Fruit fly (Drosophila melanogaster): ENCODE results near the gene BicD.
A peak's percentile ranks its signal among the peaks of the same experiment; 100 is the strongest.

Gene BicD

DNA sequence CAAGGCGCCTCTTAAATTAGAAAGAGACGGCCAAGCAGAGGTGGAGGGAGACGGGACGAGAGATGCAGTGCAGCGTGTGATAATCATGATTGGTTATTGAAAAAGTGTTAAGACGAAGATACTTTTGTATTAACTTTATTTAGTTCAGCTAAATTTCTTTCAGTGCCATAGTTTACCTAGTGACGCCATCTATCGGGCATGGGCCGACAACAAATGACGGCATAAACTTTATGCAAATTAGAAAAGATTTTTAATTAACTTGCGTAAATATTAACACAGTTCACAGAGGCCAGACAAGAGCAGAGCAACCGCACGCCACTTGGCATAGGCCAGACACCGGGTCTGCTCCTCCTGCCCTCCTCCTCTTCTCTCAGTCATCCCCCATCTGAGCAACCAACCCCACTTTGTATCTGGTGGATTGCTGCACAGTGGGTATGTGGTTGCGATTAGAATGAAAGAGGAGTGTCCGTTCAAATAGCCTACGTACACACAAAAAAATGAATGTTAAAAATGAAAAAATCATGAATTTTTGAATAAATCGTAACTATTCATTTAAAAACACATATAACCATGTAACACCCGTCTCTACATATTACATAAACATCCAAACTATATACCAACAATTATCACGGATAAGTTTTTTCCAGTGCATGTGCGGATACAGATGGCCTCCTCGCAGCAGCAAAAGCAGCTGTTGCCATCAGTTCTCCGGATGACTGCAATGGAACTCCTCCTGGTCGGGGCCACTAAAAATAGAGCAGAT lies 6.9 kb downstream of the BicD start (continued):
- peak; percentile 84 for TF ChIP-seq Hsf (GFP tag; optimal IDR thresholded peaks at IDR 0.05)
- no peak for TF ChIP-seq sc (optimal IDR thresholded peaks at IDR 0.05)
- TF ChIP-seq sc (GFP tag; optimal IDR thresholded peaks at IDR 0.05): peak; percentile 73
- TF ChIP-seq kay (GFP tag; optimal IDR thresholded peaks at IDR 0.05): peak; percentile 63
- no peak for TF ChIP-seq onecut (GFP tag; IDR thresholded peaks at IDR 0.05)
- 0 out of 2 replicates have a peak, but pooled peaks have one; percentile 17 for TF ChIP-seq gt (GFP tag; IDR thresholded peaks at IDR 0.05)
- peak; percentile 71 for TF ChIP-seq CG30431 (GFP tag; optimal IDR thresholded peaks at IDR 0.05)
- TF ChIP-seq fu2 (GFP tag; optimal IDR thresholded peaks at IDR 0.05): peak; percentile 61
- TF ChIP-seq chn (GFP tag; optimal IDR thresholded peaks at IDR 0.05): peak; percentile 60
- no peak for TF ChIP-seq Neu2 (GFP tag; optimal IDR thresholded peaks at IDR 0.05; ENCODE audit: borderline replicate concordance)
- peak; percentile 66; the same call in 1 of the 2 replicates for TF ChIP-seq bowl (GFP tag; IDR thresholded peaks at IDR 0.05)
- peak; percentile 73 for TF ChIP-seq CG10209 (GFP tag; optimal IDR thresholded peaks at IDR 0.05)
- TF ChIP-seq ftz-f1 (GFP tag; optimal IDR thresholded peaks at IDR 0.05): no peak
- peak; percentile 65 for TF ChIP-seq CG12071 (GFP tag; optimal IDR thresholded peaks at IDR 0.05)
- peak; percentile 86 for TF ChIP-seq PHDP (tag; optimal IDR thresholded peaks at IDR 0.05)
- TF ChIP-seq CG31388 (GFP tag; optimal IDR thresholded peaks at IDR 0.05): peak; percentile 55
- no peak for TF ChIP-seq insv (GFP tag; optimal IDR thresholded peaks at IDR 0.05)
- peak; percentile 71 for TF ChIP-seq CG12299 (tag; optimal IDR thresholded peaks at IDR 0.05)
- peak; percentile 65 for TF ChIP-seq B-H1 (GFP tag; IDR thresholded peaks at IDR 0.05)
- peak; percentile 62 for TF ChIP-seq eyg (GFP tag; optimal IDR thresholded peaks at IDR 0.05)
- peak; percentile 61; the same call in 2 of the 3 replicates for TF ChIP-seq CG2889 (GFP tag; IDR thresholded peaks at IDR 0.05)
- TF ChIP-seq CG8290 (GFP tag; optimal IDR thresholded peaks at IDR 0.05): peak; percentile 11
- peak in 1 of 2 experiments; percentile 67 for TF ChIP-seq CG8290 (tag; optimal IDR thresholded peaks at IDR 0.05)
- TF ChIP-seq TFAM (GFP tag; optimal IDR thresholded peaks at IDR 0.05): peak; percentile 4
- peak; percentile 76 for TF ChIP-seq NK7.1 (GFP tag; optimal IDR thresholded peaks at IDR 0.05)
- TF ChIP-seq CG14667 (GFP tag; IDR thresholded peaks at IDR 0.05): peak; percentile 69; the same call in 1 of the 2 replicates
- peak; percentile 90 for TF ChIP-seq dmrt99B (tag; optimal IDR thresholded peaks at IDR 0.05)
- TF ChIP-seq grau (tag; optimal IDR thresholded peaks at IDR 0.05): peak; percentile 82
- TF ChIP-seq sob (GFP tag; IDR thresholded peaks at IDR 0.05): peak; percentile 81

DNA sequence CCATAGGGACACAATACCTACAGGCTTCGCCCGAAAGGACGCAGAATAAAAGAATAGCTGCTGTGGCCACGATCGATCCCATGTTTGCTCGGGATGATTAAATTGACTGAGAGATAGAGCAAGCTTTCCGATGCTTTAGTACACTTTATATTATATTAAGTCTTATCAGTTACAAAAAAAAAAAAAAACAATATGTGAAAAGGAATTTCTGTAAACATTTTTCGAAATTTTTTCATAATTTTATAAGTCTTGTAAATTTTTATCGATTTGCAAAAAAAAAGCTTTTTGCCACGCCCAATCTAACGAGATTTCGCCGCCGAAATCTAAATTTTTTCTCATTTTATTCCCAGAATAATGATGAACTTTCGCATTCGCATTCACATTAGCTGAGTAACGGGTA lies 15.1 kb downstream of the BicD start, which contains the start of gene CG18563:
Gene CG18563, minus strand, starts transcription at position 101 of the 400 bp plus-strand sequence.
- TF ChIP-seq BEAF-32 (GFP tag; optimal IDR thresholded peaks at IDR 0.05) (no peak), unc-4 (GFP tag; IDR thresholded peaks at IDR 0.05; ENCODE audit: partially characterized antibody) (no peak)

DNA sequence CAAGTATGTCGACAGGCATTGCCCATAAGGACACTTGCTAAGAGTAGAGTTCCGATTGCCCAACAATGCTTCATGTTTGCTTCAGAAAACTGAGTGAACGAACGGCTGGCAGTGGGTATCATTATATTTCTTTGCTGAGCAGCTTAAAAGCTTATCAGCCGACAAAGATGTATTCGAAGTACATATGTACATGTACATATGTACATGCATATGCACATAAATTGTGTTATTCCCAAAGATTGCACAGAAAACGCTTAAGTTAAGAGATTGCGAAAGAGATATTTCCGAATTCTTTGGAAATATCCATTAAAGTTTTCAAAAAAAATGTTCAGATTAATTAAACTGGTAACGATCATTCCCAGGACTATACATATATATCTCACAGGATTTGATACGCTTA lies 17.2 kb downstream of the BicD start, which contains the start of gene SPH93:
Gene SPH93, minus strand, starts transcription at position 101 of the 400 bp plus-strand sequence.
- TF ChIP-seq cato (GFP tag; optimal IDR thresholded peaks at IDR 0.05; ENCODE audit: borderline replicate concordance) (no peak), CG12942 (GFP tag; optimal IDR thresholded peaks at IDR 0.05) (no peak), E2f1 (GFP tag; IDR thresholded peaks at IDR 0.05) (no peak), CG16863 (GFP tag; optimal IDR thresholded peaks at IDR 0.05) (no peak), CG10959 (GFP tag; IDR thresholded peaks at IDR 0.05) (no peak), CG30020 (tag; optimal IDR thresholded peaks at IDR 0.05) (no peak), TFAM (GFP tag; optimal IDR thresholded peaks at IDR 0.05) (no peak), Hr39 (optimal IDR thresholded peaks at IDR 0.05) (no peak), CG6791 (GFP tag; IDR thresholded peaks at IDR 0.05; ENCODE audit: partially characterized antibody) (no peak), unpg (GFP tag; optimal IDR thresholded peaks at IDR 0.05) (no peak), CG1832 (GFP tag; optimal IDR thresholded peaks at IDR 0.05) (no peak), CG18599 (GFP tag; optimal IDR thresholded peaks at IDR 0.05) (no peak), CG10274 (GFP tag; optimal IDR thresholded peaks at IDR 0.05) (no peak)

Data from whole organism, embryonic.